Worm (Caenorhabditis elegans): ENCODE results near the gene cpg-20.

DNA sequence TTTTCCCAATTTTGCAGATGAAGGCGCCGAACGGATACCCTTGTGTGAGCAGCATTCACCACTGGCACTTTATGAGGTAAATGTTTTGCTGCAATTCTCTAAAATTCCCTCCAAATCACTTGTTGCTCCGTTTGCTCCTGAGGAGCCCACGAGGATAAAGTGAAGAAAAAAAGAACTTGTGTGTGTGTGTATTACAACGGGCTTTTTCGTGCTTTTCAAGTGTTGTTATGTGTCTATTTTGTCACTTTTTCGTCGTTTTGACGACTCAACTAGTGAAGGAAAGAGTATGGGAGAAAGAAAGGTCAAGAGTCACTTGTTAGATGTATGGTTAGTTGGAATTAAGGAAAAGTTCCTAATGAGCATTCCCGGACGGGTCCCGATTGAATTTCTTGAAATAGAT is 13.9 kb downstream of the cpg-20 start:
- TF ChIP-seq elt-1 (tag; optimal IDR thresholded peaks at IDR 0.05; ENCODE audit: borderline replicate concordance, insufficient read depth) (no peak), ztf-11 (tag; optimal IDR thresholded peaks at IDR 0.05) (no peak), nhr-12 (tag; optimal IDR thresholded peaks at IDR 0.05) (no peak), nhr-237 (tag; optimal IDR thresholded peaks at IDR 0.05) (no peak), sptf-1 (tag; optimal IDR thresholded peaks at IDR 0.05) (no peak), mep-1 (tag; optimal IDR thresholded peaks at IDR 0.05) (no peak), lin-32 (GFP tag; optimal IDR thresholded peaks at IDR 0.05) (no peak), snpc-4 (tag; optimal IDR thresholded peaks at IDR 0.05) (no peak), tbx-8 (GFP tag; optimal IDR thresholded peaks at IDR 0.05) (no peak), ces-1 (GFP tag; optimal IDR thresholded peaks at IDR 0.05) (no peak), pha-4 (tag; optimal IDR thresholded peaks at IDR 0.05) (no peak), flh-1 (GFP tag; optimal IDR thresholded peaks at IDR 0.05) (no peak)

All from whole organism, mixed stage, embryonic.